Fruit fly (Drosophila melanogaster) whole organism, embryonic: Measurements from ENCODE around the gene Pink1.

ENCODE experiments used
- Ada2b ChIP-seq: fragments of 200-800 bp; sonication (Bioruptor generic); IDR thresholded peaks from 2 replicates; pipeline ENCODE4 v1.3.6; 2022; ENCODE audit warnings: missing biosample characterization, missing genetic modification characterization
- Atf-2 ChIP-seq: fragments of 200-800 bp; sonication (Bioruptor generic); optimal IDR thresholded peaks from 2 replicates; lab custom pipeline; 2016; ENCODE audit warnings: missing biosample characterization, missing genetic modification characterization
- Atf6 ChIP-seq: fragments of 200-800 bp; sonication (Bioruptor generic); IDR thresholded peaks from 2 replicates; pipeline ENCODE4 v1.3.6; 2022; ENCODE audit warnings: missing biosample characterization, missing genetic modification characterization
- CG10366 ChIP-seq: fragments of 200-800 bp; sonication (Bioruptor generic); IDR thresholded peaks from 2 replicates; pipeline ENCODE4 v1.3.6; 2022; ENCODE audit warnings: missing biosample characterization, missing genetic modification characterization
- CG10654 ChIP-seq: fragments of 200-800 bp; sonication (Bioruptor generic); optimal IDR thresholded peaks from 2 replicates; lab custom pipeline; 2016; ENCODE audit warnings: missing biosample characterization, missing genetic modification characterization
- CG12104 ChIP-seq: fragments of 200-800 bp; sonication (Bioruptor generic); optimal IDR thresholded peaks from 3 replicates; lab custom pipeline; 2016; ENCODE audit warnings: missing biosample characterization, missing genetic modification characterization
- CG12769 ChIP-seq: fragments of 200-800 bp; sonication (Bioruptor generic); optimal IDR thresholded peaks from 2 replicates; lab custom pipeline; 2019; ENCODE audit warnings: missing biosample characterization, mild to moderate bottlenecking, missing genetic modification characterization, moderate library complexity
- CG15479 ChIP-seq: fragments of 200-800 bp; sonication (Bioruptor generic); optimal IDR thresholded peaks from 3 replicates; lab custom pipeline; 2019; ENCODE audit warnings: missing biosample characterization, mild to moderate bottlenecking, missing genetic modification characterization, moderate library complexity
- CG15514 ChIP-seq: fragments of 200-800 bp; sonication (Bioruptor generic); optimal IDR thresholded peaks from 3 replicates; lab custom pipeline; 2017; ENCODE audit warnings: missing biosample characterization, missing genetic modification characterization, mild to moderate bottlenecking, moderate library complexity, missing genetic modification reagents
- CG17186 ChIP-seq: fragments of 200-800 bp; sonication (Bioruptor generic); optimal IDR thresholded peaks from 3 replicates; lab custom pipeline; 2017; ENCODE audit warnings: missing biosample characterization, missing genetic modification reagents, missing genetic modification characterization
- CG18011 ChIP-seq: fragments of 200-800 bp; sonication (Bioruptor generic); optimal IDR thresholded peaks from 2 replicates; lab custom pipeline; 2017; ENCODE audit warnings: missing biosample characterization, missing genetic modification characterization, mild to moderate bottlenecking, moderate library complexity, missing genotype
- CG3163 ChIP-seq: fragments of 200-800 bp; sonication (Bioruptor generic); optimal IDR thresholded peaks from 3 replicates; lab custom pipeline; 2016; ENCODE audit warnings: missing biosample characterization, missing genetic modification characterization
- CG4854 ChIP-seq: fragments of 200-800 bp; sonication (Bioruptor generic); optimal IDR thresholded peaks from 2 replicates; lab custom pipeline; 2016; ENCODE audit warnings: missing biosample characterization, missing genetic modification characterization, inconsistent platforms
- CG5245 ChIP-seq: fragments of 200-800 bp; sonication (Bioruptor generic); optimal IDR thresholded peaks from 3 replicates; lab custom pipeline; 2016; ENCODE audit warnings: missing biosample characterization, missing genetic modification characterization
- CG7745 ChIP-seq: fragments of 200-800 bp; sonication (Bioruptor generic); optimal IDR thresholded peaks from 2 replicates; lab custom pipeline; 2018; ENCODE audit warnings: missing biosample characterization, mild to moderate bottlenecking, missing genetic modification characterization, moderate library complexity
- CG8089 ChIP-seq: fragments of 200-800 bp; sonication (Bioruptor generic); optimal IDR thresholded peaks from 3 replicates; lab custom pipeline; 2016; ENCODE audit warnings: missing biosample characterization, missing genetic modification characterization
- CG8359 ChIP-seq: fragments of 200-800 bp; sonication (Bioruptor generic); optimal IDR thresholded peaks from 2 replicates; lab custom pipeline; 2017; ENCODE audit warnings: missing biosample characterization, mild to moderate bottlenecking, missing genetic modification characterization, borderline replicate concordance
- CG8924 ChIP-seq: fragments of 200-800 bp; optimal IDR thresholded peaks from 3 replicates; lab custom pipeline; 2019; ENCODE audit warnings: missing biosample characterization, mild to moderate bottlenecking, missing genetic modification characterization, moderate library complexity
- CG9215 ChIP-seq: fragments of 200-800 bp; sonication (Bioruptor generic); IDR thresholded peaks from 2 replicates; pipeline ENCODE4 v1.3.6; 2022; ENCODE audit warnings: missing biosample characterization, missing genetic modification characterization
- CG9609 ChIP-seq: fragments of 200-800 bp; sonication (Bioruptor generic); optimal IDR thresholded peaks from 3 replicates; lab custom pipeline; 2016; ENCODE audit warnings: missing biosample characterization, missing genetic modification characterization
- CG9932 ChIP-seq: fragments of 200-800 bp; sonication (Bioruptor generic); IDR thresholded peaks from 2 replicates; pipeline ENCODE4 v1.3.6; 2022; ENCODE audit warnings: missing biosample characterization, missing genetic modification characterization
- Dad ChIP-seq: fragments of 200-800 bp; sonication (Bioruptor generic); optimal IDR thresholded peaks from 3 replicates; lab custom pipeline; 2016; ENCODE audit warnings: missing biosample characterization, missing genetic modification characterization
- Deaf1 ChIP-seq: fragments of 200-800 bp; optimal IDR thresholded peaks from 3 replicates; lab custom pipeline; 2019; ENCODE audit warnings: missing biosample characterization, mild to moderate bottlenecking, missing genetic modification characterization, moderate library complexity
- Doc3 ChIP-seq: fragments of 200-800 bp; sonication (Bioruptor generic); IDR thresholded peaks from 3 replicates; pipeline ENCODE4 v1.3.6; 2022; ENCODE audit warnings: missing biosample characterization, missing genetic modification characterization; ENCODE audit not compliant: partially characterized antibody
- ERR ChIP-seq: fragments of 200-800 bp; sonication (Bioruptor generic); optimal IDR thresholded peaks from 2 replicates; lab custom pipeline; 2016; ENCODE audit warnings: missing biosample characterization, missing genetic modification characterization
- H15 ChIP-seq: fragments of 200-800 bp; sonication (Bioruptor generic); IDR thresholded peaks from 3 replicates; pipeline ENCODE4 v1.3.6; 2022; ENCODE audit warnings: missing biosample characterization, missing genetic modification characterization
- HLH3B ChIP-seq: fragments of 200-800 bp; sonication (Bioruptor generic); IDR thresholded peaks from 2 replicates; pipeline ENCODE4 v1.3.6; 2022; ENCODE audit warnings: missing biosample characterization, missing genetic modification characterization
- Nf-YA ChIP-seq: fragments of 200-800 bp; sonication (Bioruptor generic); IDR thresholded peaks from 2 replicates; pipeline ENCODE4 v1.3.6; 2022; ENCODE audit warnings: missing biosample characterization, missing genetic modification characterization
- Nf-YC ChIP-seq: fragments of 200-800 bp; optimal IDR thresholded peaks from 3 replicates; lab custom pipeline; 2019; ENCODE audit warnings: missing biosample characterization, mild to moderate bottlenecking, missing genetic modification characterization, moderate library complexity
- Oaz ChIP-seq: fragments of 200-800 bp; sonication (Bioruptor generic); IDR thresholded peaks from 2 replicates; pipeline ENCODE4 v1.3.6; 2022; ENCODE audit warnings: missing biosample characterization, missing genetic modification characterization
- Spps ChIP-seq: fragments of 200-800 bp; sonication (Bioruptor generic); optimal IDR thresholded peaks from 2 replicates; lab custom pipeline; 2018; ENCODE audit warnings: missing biosample characterization, mild to moderate bottlenecking, missing genetic modification characterization
- amos ChIP-seq: fragments of 200-800 bp; sonication (Bioruptor generic); IDR thresholded peaks from 2 replicates; pipeline ENCODE4 v1.3.6; 2022; ENCODE audit warnings: missing biosample characterization, missing genetic modification characterization; ENCODE audit not compliant: partially characterized antibody
- ap ChIP-seq: fragments of 200-800 bp; sonication (Bioruptor generic); IDR thresholded peaks from 2 replicates; pipeline ENCODE4 v1.3.6; 2022; ENCODE audit warnings: missing biosample characterization, missing genetic modification characterization
- bbx ChIP-seq: fragments of 200-800 bp; sonication (Bioruptor generic); IDR thresholded peaks from 2 replicates; pipeline ENCODE4 v1.3.6; 2022; ENCODE audit warnings: missing biosample characterization, missing genetic modification characterization; ENCODE audit not compliant: partially characterized antibody
- cad ChIP-seq: fragments of >200 bp; optimal IDR thresholded peaks from 2 replicates; lab custom pipeline; 2017; ENCODE audit warnings: missing biosample characterization, missing genetic modification characterization
- cas ChIP-seq: fragments of 200-800 bp; sonication (Bioruptor generic); IDR thresholded peaks from 2 replicates; pipeline ENCODE4 v1.3.6; 2022; ENCODE audit warnings: missing biosample characterization, missing genetic modification characterization
- chif ChIP-seq, 2 experiments: fragments of 200-800 bp; sonication (Bioruptor generic); optimal IDR thresholded peaks; 3 replicates each; lab custom pipeline; 2016; ENCODE audit warnings: missing biosample characterization in 2 of 2, missing genetic modification characterization in 2 of 2
- fru ChIP-seq: fragments of >200 bp; optimal IDR thresholded peaks from 2 replicates; lab custom pipeline; 2017
- her ChIP-seq: fragments of 200-800 bp; sonication (Bioruptor generic); optimal IDR thresholded peaks from 2 replicates; lab custom pipeline; 2016; ENCODE audit warnings: missing biosample characterization, missing genetic modification characterization
- jigr1 ChIP-seq: fragments of 200-800 bp; sonication (Bioruptor generic); IDR thresholded peaks from 3 replicates; pipeline ENCODE4 v1.3.6; 2022; ENCODE audit warnings: missing biosample characterization, missing genetic modification characterization
- mld ChIP-seq: fragments of 200-800 bp; sonication (Bioruptor generic); IDR thresholded peaks from 3 replicates; pipeline ENCODE4 v1.3.6; 2022; ENCODE audit warnings: missing biosample characterization, missing genetic modification characterization; ENCODE audit not compliant: partially characterized antibody
- nerfin-1 ChIP-seq: fragments of 200-800 bp; sonication (Bioruptor generic); optimal IDR thresholded peaks from 3 replicates; lab custom pipeline; 2019; ENCODE audit warnings: missing biosample characterization, mild to moderate bottlenecking, missing genetic modification characterization, moderate library complexity
- repo ChIP-seq: fragments of 200-800 bp; sonication (Bioruptor generic); optimal IDR thresholded peaks from 2 replicates; lab custom pipeline; 2016; ENCODE audit warnings: missing biosample characterization, missing genetic modification characterization
- schlank ChIP-seq: fragments of 200-800 bp; sonication (Bioruptor generic); optimal IDR thresholded peaks from 2 replicates; lab custom pipeline; 2018; ENCODE audit warnings: missing biosample characterization, mild to moderate bottlenecking, missing genetic modification characterization
- slp2 ChIP-seq: fragments of 200-800 bp; sonication (Bioruptor generic); optimal IDR thresholded peaks from 2 replicates; lab custom pipeline; 2016; ENCODE audit warnings: missing biosample characterization, missing genetic modification characterization
- ssp ChIP-seq: fragments of 200-800 bp; sonication (Bioruptor generic); IDR thresholded peaks from 2 replicates; pipeline ENCODE4 v1.3.6; 2022; ENCODE audit warnings: missing biosample characterization, missing genetic modification characterization
- toy ChIP-seq: fragments of 200-800 bp; sonication (Bioruptor generic); IDR thresholded peaks from 2 replicates; pipeline ENCODE4 v1.3.6; 2022; ENCODE audit warnings: missing biosample characterization, missing genetic modification characterization
- trem ChIP-seq: fragments of 200-800 bp; optimal IDR thresholded peaks from 3 replicates; lab custom pipeline; 2019; ENCODE audit warnings: missing biosample characterization, mild to moderate bottlenecking, missing genetic modification characterization, moderate library complexity
- ttk ChIP-seq: fragments of 200-800 bp; sonication (Bioruptor generic); IDR thresholded peaks from 2 replicates; pipeline ENCODE4 v2.1.2; 2022; ENCODE audit warnings: missing biosample characterization, missing genetic modification characterization
- wek ChIP-seq: fragments of 200-800 bp; sonication (Bioruptor generic); optimal IDR thresholded peaks from 3 replicates; lab custom pipeline; 2018; ENCODE audit warnings: missing biosample characterization, mild to moderate bottlenecking, missing genetic modification characterization, moderate library complexity

The Pink1 gene

DNA sequence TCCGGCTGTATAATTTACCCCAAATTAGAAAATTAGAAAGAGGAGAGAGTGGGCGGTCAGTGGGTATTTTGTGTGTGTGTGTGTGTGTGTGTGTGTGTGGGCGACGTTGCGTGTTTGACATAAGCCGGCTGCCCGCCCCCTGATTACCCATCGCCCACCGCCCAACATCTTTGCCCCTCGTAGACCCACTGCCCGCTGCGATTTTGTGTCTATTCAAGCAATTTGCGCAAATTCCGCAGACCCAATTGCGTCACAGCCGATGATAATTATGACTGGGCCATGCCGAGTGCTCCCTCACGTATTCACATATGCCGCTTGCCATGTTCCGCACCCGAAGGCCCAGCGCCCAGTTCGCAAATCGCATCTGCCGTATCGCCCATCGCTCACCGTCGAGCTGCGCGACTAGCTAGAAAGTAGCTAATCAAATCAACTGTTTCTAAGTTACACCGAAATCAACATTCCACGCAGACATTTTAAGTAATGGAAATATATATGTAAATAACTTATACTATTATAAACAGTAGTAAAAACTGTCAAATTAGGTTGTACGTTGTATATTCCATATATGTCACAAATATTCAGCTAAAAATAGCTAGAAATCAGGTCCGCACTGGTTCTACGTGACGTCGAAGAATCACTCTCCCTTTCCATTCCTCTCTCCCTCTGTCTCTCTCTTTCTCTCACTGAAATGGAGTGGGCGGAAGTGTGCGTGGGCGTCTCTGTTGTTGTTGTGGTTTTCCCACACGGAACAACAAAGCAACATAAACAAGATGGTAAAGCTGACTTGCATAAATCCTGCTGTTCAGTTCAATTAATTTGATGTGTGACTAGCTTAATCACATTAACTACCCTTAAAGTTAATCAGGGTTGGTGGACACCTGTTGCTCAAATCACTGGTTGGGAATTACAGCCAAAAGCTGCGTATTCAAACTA lies 26.7 kb upstream of the Pink1 start (continued):
- TF ChIP-seq mld (GFP tag; lab: Robert Waterston, UW) (no peak), CG15479 (GFP tag; lab: Kevin White, UChicago) (peak; percentile 53), H15 (no peak), Nf-YC (tag; lab: Kevin White, UChicago) (peak; percentile 59), chif (GFP tag; optimal IDR thresholded peaks at IDR 0.05; lab: Kevin White, UChicago) (no peak), schlank (tag; lab: Kevin White, UChicago) (peak; percentile 37), CG7745 (tag; lab: Kevin White, UChicago) (no peak), CG9609 (GFP tag; lab: Kevin White, UChicago) (no peak), ap (GFP tag; lab: Robert Waterston, UW) (no peak), ERR (GFP tag; lab: Kevin White, UChicago) (no peak), fru (lab: Kevin White, UChicago) (no peak), Oaz (GFP tag; lab: Robert Waterston, UW) (no peak), bbx (GFP tag; lab: Robert Waterston, UW) (no peak), cad (GFP tag; lab: Kevin White, UChicago) (no peak), Doc3 (GFP tag; lab: Robert Waterston, UW) (no peak), jigr1 (GFP tag; lab: Robert Waterston, UW) (no peak), Dad (GFP tag; lab: Kevin White, UChicago) (no peak), cas (GFP tag; lab: Robert Waterston, UW) (no peak), repo (GFP tag; lab: Kevin White, UChicago) (no peak), her (GFP tag; lab: Kevin White, UChicago) (no peak), Atf-2 (GFP tag; lab: Kevin White, UChicago) (no peak), CG12104 (no peak), CG10654 (GFP tag; lab: Kevin White, UChicago) (no peak), CG8924 (tag; lab: Kevin White, UChicago) (peak; percentile 55), CG15514 (GFP tag; lab: Kevin White, UChicago) (peak; percentile 61), Nf-YA (GFP tag; lab: Robert Waterston, UW) (no peak), trem (tag; lab: Kevin White, UChicago) (peak; percentile 46), CG10366 (GFP tag; lab: Robert Waterston, UW) (0 out of 2 replicates have a peak, but pooled peaks have one; percentile 17), CG18011 (GFP tag; lab: Kevin White, UChicago) (no peak), CG12769 (peak; percentile 60), Ada2b (GFP tag; lab: Robert Waterston, UW) (peak; percentile 38; the same call in 1 of the 2 replicates), HLH3B (GFP tag; lab: Robert Waterston, UW) (no peak), CG9932 (GFP tag; lab: Robert Waterston, UW) (peak; percentile 23; the same call in 1 of the 2 replicates), slp2 (GFP tag; lab: Kevin White, UChicago) (no peak), wek (no peak), CG3163 (no peak), nerfin-1 (tag; lab: Kevin White, UChicago) (peak; percentile 43), amos (GFP tag; lab: Robert Waterston, UW) (no peak), Spps (no peak), CG8359 (no peak), ttk (GFP tag; lab: Robert Waterston, UW) (no peak), Deaf1 (peak; percentile 78), CG17186 (GFP tag; lab: Kevin White, UChicago) (no peak), ssp (GFP tag; lab: Robert Waterston, UW) (no peak), CG9215 (GFP tag; lab: Robert Waterston, UW) (0 out of 2 replicates have a peak, but pooled peaks have one; percentile 13), toy (GFP tag; lab: Robert Waterston, UW) (no peak), CG4854 (no peak), Atf6 (GFP tag; lab: Robert Waterston, UW) (peak; percentile 51; the same call in 1 of the 2 replicates), CG5245 (GFP tag; lab: Kevin White, UChicago) (no peak), CG8089 (GFP tag; lab: Kevin White, UChicago) (no peak)
